Fruit fly (Drosophila melanogaster) whole organism, pupa: ENCODE data around the gene TfIIFalpha.

Experiments used
- CG10348 ChIP-seq: fragments of 200-800 bp; sonication (Bioruptor generic); IDR thresholded peaks from 2 replicates; pipeline ENCODE4 v1.3.6; 2022; ENCODE audit warnings: missing biosample characterization, missing genetic modification characterization
- CG12605 ChIP-seq: fragments of 200-800 bp; sonication (Bioruptor generic); IDR thresholded peaks from 2 replicates; pipeline ENCODE4 v1.3.6; 2022; ENCODE audit warnings: missing biosample characterization, missing genetic modification characterization
- CG13204 ChIP-seq: fragments of 200-800 bp; sonication (Bioruptor generic); optimal IDR thresholded peaks from 2 replicates; lab custom pipeline; 2018; ENCODE audit warnings: missing biosample characterization, mild to moderate bottlenecking, missing genetic modification characterization, moderate library complexity
- CG14655 ChIP-seq: fragments of 200-800 bp; sonication (Bioruptor generic); optimal IDR thresholded peaks from 3 replicates; lab custom pipeline; 2017; ENCODE audit warnings: mild to moderate bottlenecking, missing biosample characterization, missing genetic modification reagents, missing genetic modification characterization
- CG15710 ChIP-seq: fragments of 200-800 bp; sonication (Bioruptor generic); optimal IDR thresholded peaks from 2 replicates; lab custom pipeline; 2018; ENCODE audit warnings: missing biosample characterization, mild to moderate bottlenecking, missing genetic modification characterization, moderate library complexity
- CG17806 ChIP-seq: fragments of 200-800 bp; sonication (Bioruptor generic); optimal IDR thresholded peaks from 2 replicates; lab custom pipeline; 2018; ENCODE audit warnings: missing biosample characterization, mild to moderate bottlenecking, missing genetic modification characterization, moderate library complexity
- CG32121 ChIP-seq: fragments of 200-800 bp; sonication (Bioruptor generic); IDR thresholded peaks from 2 replicates; pipeline ENCODE4 v1.3.6; 2022; ENCODE audit warnings: missing biosample characterization, missing genetic modification characterization
- CG34367 ChIP-seq: fragments of 200-800 bp; sonication (Bioruptor generic); optimal IDR thresholded peaks from 2 replicates; lab custom pipeline; 2018; ENCODE audit warnings: missing biosample characterization, mild to moderate bottlenecking, missing genetic modification characterization
- CG4496 ChIP-seq: fragments of 200-800 bp; sonication (Bioruptor generic); IDR thresholded peaks from 3 replicates; pipeline ENCODE4 v1.3.6; 2022; ENCODE audit warnings: missing biosample characterization, missing genetic modification characterization
- CG8159 ChIP-seq: fragments of 200-800 bp; sonication (Bioruptor generic); optimal IDR thresholded peaks from 3 replicates; lab custom pipeline; 2018; ENCODE audit warnings: missing biosample characterization, mild to moderate bottlenecking, missing genetic modification characterization, moderate library complexity
- CG8301 ChIP-seq: fragments of 200-800 bp; sonication (Bioruptor generic); optimal IDR thresholded peaks from 2 replicates; lab custom pipeline; 2018; ENCODE audit warnings: missing biosample characterization, mild to moderate bottlenecking, missing genetic modification characterization
- CG9948 ChIP-seq: fragments of 200-800 bp; sonication (Bioruptor generic); optimal IDR thresholded peaks from 2 replicates; lab custom pipeline; 2018; ENCODE audit warnings: missing biosample characterization, mild to moderate bottlenecking, missing genetic modification characterization, moderate library complexity
- D1 ChIP-seq: fragments of 200-800 bp; sonication (Bioruptor generic); optimal IDR thresholded peaks from 2 replicates; lab custom pipeline; 2018; ENCODE audit warnings: missing biosample characterization, mild to moderate bottlenecking, missing genetic modification characterization, moderate library complexity
- EcR ChIP-seq: fragments of 200-800 bp; sonication (Bioruptor generic); optimal IDR thresholded peaks from 3 replicates; lab custom pipeline; 2019; ENCODE audit warnings: missing biosample characterization, missing genetic modification characterization, mild to moderate bottlenecking, moderate library complexity, missing genetic modification reagents
- Ets98B ChIP-seq: fragments of 200-800 bp; sonication (Bioruptor generic); IDR thresholded peaks from 2 replicates; pipeline ENCODE4 v1.3.6; 2022; ENCODE audit warnings: missing biosample characterization, missing genetic modification characterization
- Pif1A ChIP-seq: fragments of 200-800 bp; sonication (Bioruptor generic); optimal IDR thresholded peaks from 3 replicates; lab custom pipeline; 2016; ENCODE audit warnings: missing biosample characterization, missing genetic modification characterization
- Pif1B ChIP-seq: fragments of 200-800 bp; sonication (Bioruptor generic); optimal IDR thresholded peaks from 3 replicates; lab custom pipeline; 2016; ENCODE audit warnings: missing biosample characterization, missing genetic modification characterization
- Snoo ChIP-seq: fragments of 200-800 bp; sonication (Bioruptor generic); optimal IDR thresholded peaks from 3 replicates; lab custom pipeline; 2017; ENCODE audit warnings: missing biosample characterization, mild to moderate bottlenecking, missing genetic modification characterization, inconsistent platforms
- fd96Ca ChIP-seq: fragments of 200-800 bp; sonication (Bioruptor generic); IDR thresholded peaks from 3 replicates; pipeline ENCODE4 v1.3.6; 2022; ENCODE audit warnings: missing biosample characterization, missing genetic modification characterization
- gl ChIP-seq: fragments of 200-800 bp; sonication (Bioruptor generic); optimal IDR thresholded peaks from 2 replicates; lab custom pipeline; 2018; ENCODE audit warnings: missing biosample characterization, mild to moderate bottlenecking, missing genetic modification characterization
- rn ChIP-seq: fragments of 200-800 bp; sonication (Bioruptor generic); IDR thresholded peaks from 2 replicates; pipeline ENCODE4 v1.3.6; 2022; ENCODE audit warnings: missing biosample characterization, missing genetic modification characterization

Gene TfIIFalpha

dm6 chr3R:6380129-6380528, at the start of gene TfIIFalpha, which contains the start of gene CG1024:
Gene TfIIFalpha, plus strand, starts transcription at chr3R:6380467.
Gene CG1024, minus strand, starts transcription at chr3R:6380328.
- TF ChIP-seq gl (tag; lab: Kevin White, UChicago) (no peak), CG34367 (no peak), CG4496 (GFP tag; lab: Robert Waterston, UW) (no peak), CG9948 (tag; lab: Kevin White, UChicago) (no peak), CG14655 (GFP tag; lab: Kevin White, UChicago) (no peak), fd96Ca (GFP tag; lab: Robert Waterston, UW) (no peak), Pif1B (no peak), CG10348 (GFP tag; lab: Robert Waterston, UW) (no peak), Pif1A (GFP tag; lab: Kevin White, UChicago) (no peak), Snoo (tag; lab: Kevin White, UChicago) (no peak), CG8159 (tag; lab: Kevin White, UChicago) (no peak), Ets98B (GFP tag; lab: Robert Waterston, UW) (no peak), rn (GFP tag; lab: Robert Waterston, UW) (no peak)

dm6 chr3R:6334906-6335433, 45.3 kb upstream of the TfIIFalpha start, which contains the start of gene Osi19:
Gene Osi19, plus strand, starts transcription at chr3R:6335362.
- no peak for TF ChIP-seq CG10348 (GFP tag; lab: Robert Waterston, UW)
- TF ChIP-seq CG17806 (tag; lab: Kevin White, UChicago): no peak
- no peak for TF ChIP-seq CG34367
- TF ChIP-seq CG14655 (GFP tag; lab: Kevin White, UChicago): no peak
- no peak for TF ChIP-seq Ets98B (GFP tag; lab: Robert Waterston, UW)
- TF ChIP-seq D1 (tag; lab: Kevin White, UChicago): peak; percentile 63
- TF ChIP-seq CG9948 (tag; lab: Kevin White, UChicago): no peak
- TF ChIP-seq Snoo (tag; lab: Kevin White, UChicago): no peak
- TF ChIP-seq, all 21 proteins: peak for 1

- TF ChIP-seq CG8159 (tag; lab: Kevin White, UChicago) (no peak), CG34367 (no peak), D1 (tag; lab: Kevin White, UChicago) (no peak), Pif1B (no peak), gl (tag; lab: Kevin White, UChicago) (no peak), CG13204 (GFP tag; lab: Kevin White, UChicago) (no peak), Ets98B (GFP tag; lab: Robert Waterston, UW) (no peak), CG17806 (tag; lab: Kevin White, UChicago) (no peak), Pif1A (GFP tag; lab: Kevin White, UChicago) (no peak), Snoo (tag; lab: Kevin White, UChicago) (no peak), fd96Ca (GFP tag; lab: Robert Waterston, UW) (no peak), CG9948 (tag; lab: Kevin White, UChicago) (no peak), CG12605 (no peak)
- TF ChIP-seq, all 21 proteins: peak for 0
Measured at dm6 chr3R:6337397-6337796, 42.9 kb upstream of the TfIIFalpha start.

dm6 chr3R:6339795-6340194, 40.5 kb upstream of the TfIIFalpha start, which contains the start of gene Osi20:
Gene Osi20, plus strand, starts transcription at chr3R:6340095.
- no peak for TF ChIP-seq CG34367
- TF ChIP-seq Snoo (tag; lab: Kevin White, UChicago): no peak
- TF ChIP-seq CG10348 (GFP tag; lab: Robert Waterston, UW): no peak
- no peak for TF ChIP-seq CG12605
- TF ChIP-seq CG32121 (GFP tag; lab: Robert Waterston, UW): no peak
- no peak for TF ChIP-seq EcR
- no peak for TF ChIP-seq CG8159 (tag; lab: Kevin White, UChicago)
- no peak for TF ChIP-seq CG14655 (GFP tag; lab: Kevin White, UChicago)
- no peak for TF ChIP-seq CG9948 (tag; lab: Kevin White, UChicago)

- TF ChIP-seq EcR (no peak), rn (GFP tag; lab: Robert Waterston, UW) (no peak), Pif1A (GFP tag; lab: Kevin White, UChicago) (no peak), CG12605 (no peak), CG34367 (no peak), gl (tag; lab: Kevin White, UChicago) (no peak), CG4496 (GFP tag; lab: Robert Waterston, UW) (no peak), fd96Ca (GFP tag; lab: Robert Waterston, UW) (no peak), CG14655 (GFP tag; lab: Kevin White, UChicago) (no peak), CG15710 (tag; lab: Kevin White, UChicago) (no peak), CG10348 (GFP tag; lab: Robert Waterston, UW) (no peak), Ets98B (GFP tag; lab: Robert Waterston, UW) (no peak), CG9948 (tag; lab: Kevin White, UChicago) (no peak), CG8159 (tag; lab: Kevin White, UChicago) (no peak), CG32121 (GFP tag; lab: Robert Waterston, UW) (no peak), Snoo (tag; lab: Kevin White, UChicago) (no peak), CG8301 (no peak), CG13204 (GFP tag; lab: Kevin White, UChicago) (no peak), CG17806 (tag; lab: Kevin White, UChicago) (no peak)
- TF ChIP-seq, all 21 proteins: peak for 0
Measured at dm6 chr3R:6341668-6342067, 38.6 kb upstream of the TfIIFalpha start, which contains the start of gene CG17917. Gene CG17917, plus strand, starts transcription at chr3R:6341968.

dm6 chr3R:6342702-6343101, 37.6 kb upstream of the TfIIFalpha start, which contains the start of gene CG10298:
Gene CG10298, plus strand, starts transcription at chr3R:6343002.
- no peak for TF ChIP-seq Ets98B (GFP tag; lab: Robert Waterston, UW)
